Fruit fly (Drosophila melanogaster) whole organism, embryonic: ENCODE data around the gene lilli.
A peak's percentile ranks its signal among the peaks of the same experiment; 100 is the strongest.

ENCODE experiments used
- ATbp ChIP-seq: fragments of 200-800 bp; sonication (Bioruptor generic); optimal IDR thresholded peaks from 2 replicates; lab custom pipeline; 2017; ENCODE audit warnings: missing biosample characterization, mild to moderate bottlenecking, missing genetic modification characterization, missing genetic modification reagents
- Adf1 ChIP-seq: fragments of 200-800 bp; sonication (Bioruptor generic); IDR thresholded peaks from 2 replicates; pipeline ENCODE4 v1.3.6; 2022; ENCODE audit warnings: missing biosample characterization, missing genetic modification characterization
- Atf3 ChIP-seq: fragments of 200-800 bp; sonication (Bioruptor generic); optimal IDR thresholded peaks from 3 replicates; lab custom pipeline; 2016; ENCODE audit warnings: missing biosample characterization, missing genetic modification characterization
- Blimp-1 ChIP-seq: fragments of 200-800 bp; sonication (Bioruptor generic); optimal IDR thresholded peaks from 3 replicates; lab custom pipeline; 2018; ENCODE audit warnings: missing biosample characterization, missing genetic modification characterization, mild to moderate bottlenecking, moderate library complexity, missing genetic modification reagents
- CG10209 ChIP-seq: fragments of 200-800 bp; sonication (Bioruptor generic); optimal IDR thresholded peaks from 3 replicates; lab custom pipeline; 2017; ENCODE audit warnings: missing biosample characterization, mild to moderate bottlenecking, missing genetic modification characterization, missing genetic modification reagents
- CG10979 ChIP-seq: fragments of 200-800 bp; sonication (Bioruptor generic); optimal IDR thresholded peaks from 2 replicates; lab custom pipeline; 2018; ENCODE audit warnings: missing biosample characterization, mild to moderate bottlenecking, missing genetic modification characterization, moderate library complexity
- CG11560 ChIP-seq: fragments of 200-800 bp; sonication (Bioruptor generic); IDR thresholded peaks from 3 replicates; pipeline ENCODE4 v1.3.6; 2022; ENCODE audit warnings: missing biosample characterization, missing genetic modification characterization
- CG13894 ChIP-seq: fragments of 200-800 bp; sonication (Bioruptor generic); optimal IDR thresholded peaks from 3 replicates; lab custom pipeline; 2018; ENCODE audit warnings: missing biosample characterization, mild to moderate bottlenecking, missing genetic modification characterization, moderate library complexity
- CG14860 ChIP-seq: fragments of 200-800 bp; sonication (Bioruptor generic); IDR thresholded peaks from 3 replicates; pipeline ENCODE4 v1.3.6; 2022; ENCODE audit warnings: missing biosample characterization, missing genetic modification characterization; ENCODE audit not compliant: partially characterized antibody
- CG15479 ChIP-seq: fragments of 200-800 bp; sonication (Bioruptor generic); optimal IDR thresholded peaks from 3 replicates; lab custom pipeline; 2019; ENCODE audit warnings: missing biosample characterization, mild to moderate bottlenecking, missing genetic modification characterization, moderate library complexity
- CG1603 ChIP-seq: fragments of 200-800 bp; sonication (Bioruptor generic); optimal IDR thresholded peaks from 2 replicates; lab custom pipeline; 2019; ENCODE audit warnings: missing biosample characterization, mild to moderate bottlenecking, missing genetic modification characterization, moderate library complexity
- CG17829 ChIP-seq: fragments of 200-800 bp; optimal IDR thresholded peaks from 2 replicates; lab custom pipeline; 2019; ENCODE audit warnings: missing biosample characterization, mild to moderate bottlenecking, missing genetic modification characterization, moderate library complexity
- CG17912 ChIP-seq: fragments of 200-800 bp; sonication (Bioruptor generic); optimal IDR thresholded peaks from 2 replicates; lab custom pipeline; 2018; ENCODE audit warnings: missing biosample characterization, mild to moderate bottlenecking, missing genetic modification characterization
- CG18476 ChIP-seq: fragments of 200-800 bp; sonication (Bioruptor generic); optimal IDR thresholded peaks from 2 replicates; lab custom pipeline; 2016; ENCODE audit warnings: missing biosample characterization, mild to moderate bottlenecking, missing genetic modification characterization
- CG2875 ChIP-seq: fragments of 200-800 bp; sonication (Bioruptor generic); optimal IDR thresholded peaks from 2 replicates; lab custom pipeline; 2017; ENCODE audit warnings: missing biosample characterization, mild to moderate bottlenecking, missing genetic modification characterization, missing genetic modification reagents
- CG3163 ChIP-seq: fragments of 200-800 bp; sonication (Bioruptor generic); optimal IDR thresholded peaks from 3 replicates; lab custom pipeline; 2016; ENCODE audit warnings: missing biosample characterization, missing genetic modification characterization
- CG33557 ChIP-seq: fragments of 200-800 bp; sonication (Bioruptor generic); optimal IDR thresholded peaks from 2 replicates; lab custom pipeline; 2019; ENCODE audit warnings: missing biosample characterization, mild to moderate bottlenecking, missing genetic modification characterization, moderate library complexity
- CG4328 ChIP-seq: fragments of 200-800 bp; sonication (Bioruptor generic); optimal IDR thresholded peaks from 3 replicates; lab custom pipeline; 2017; ENCODE audit warnings: missing biosample characterization, missing genetic modification reagents, missing genetic modification characterization
- CG4854 ChIP-seq: fragments of 200-800 bp; sonication (Bioruptor generic); optimal IDR thresholded peaks from 2 replicates; lab custom pipeline; 2016; ENCODE audit warnings: missing biosample characterization, missing genetic modification characterization, inconsistent platforms
- CG7786 ChIP-seq: fragments of 200-800 bp; sonication (Bioruptor generic); optimal IDR thresholded peaks from 2 replicates; lab custom pipeline; 2016; ENCODE audit warnings: missing biosample characterization, missing genetic modification characterization
- CG7928 ChIP-seq: fragments of 200-800 bp; sonication (Bioruptor generic); optimal IDR thresholded peaks from 2 replicates; lab custom pipeline; 2017; ENCODE audit warnings: missing biosample characterization, mild to moderate bottlenecking, missing genetic modification characterization
- D19A ChIP-seq: fragments of 200-800 bp; optimal IDR thresholded peaks from 3 replicates; lab custom pipeline; 2019; ENCODE audit warnings: missing biosample characterization, mild to moderate bottlenecking, missing genetic modification characterization, moderate library complexity
- Dek ChIP-seq: fragments of 200-800 bp; sonication (Bioruptor generic); optimal IDR thresholded peaks from 3 replicates; lab custom pipeline; 2019; ENCODE audit warnings: missing biosample characterization, mild to moderate bottlenecking, missing genetic modification characterization, moderate library complexity
- Gug ChIP-seq: fragments of 200-800 bp; sonication (Bioruptor generic); IDR thresholded peaks from 4 replicates; pipeline ENCODE4 v1.3.6; 2022; ENCODE audit warnings: missing biosample characterization, missing genetic modification characterization
- Kr ChIP-seq: fragments of 200-800 bp; sonication (Bioruptor generic); optimal IDR thresholded peaks from 2 replicates; lab custom pipeline; 2017; ENCODE audit warnings: missing biosample characterization, mild to moderate bottlenecking, missing genetic modification characterization
- MBD-R2 ChIP-seq: fragments of 200-800 bp; sonication (Bioruptor generic); IDR thresholded peaks from 2 replicates; pipeline ENCODE4 v1.3.6; 2022; ENCODE audit warnings: missing biosample characterization, missing genetic modification characterization
- Max ChIP-seq: fragments of 200-800 bp; sonication (Bioruptor generic); optimal IDR thresholded peaks from 2 replicates; lab custom pipeline; 2016; ENCODE audit warnings: missing biosample characterization, mild to moderate bottlenecking, missing genetic modification characterization
- Med ChIP-seq: fragments of 200-800 bp; sonication (Bioruptor generic); peaks from one replicate; lab custom pipeline; 2016; ENCODE audit warnings: missing biosample characterization, missing genetic modification characterization, mild to moderate bottlenecking, inconsistent platforms, moderate library complexity
- NK7.1 ChIP-seq: fragments of 200-800 bp; sonication (Bioruptor generic); optimal IDR thresholded peaks from 3 replicates; lab custom pipeline; 2016; ENCODE audit warnings: missing biosample characterization, missing genetic modification characterization
- Nf-YA ChIP-seq: fragments of 200-800 bp; sonication (Bioruptor generic); IDR thresholded peaks from 2 replicates; pipeline ENCODE4 v1.3.6; 2022; ENCODE audit warnings: missing biosample characterization, missing genetic modification characterization
- Sox100B ChIP-seq: fragments of 200-800 bp; sonication (Bioruptor generic); optimal IDR thresholded peaks from 3 replicates; lab custom pipeline; 2018; ENCODE audit warnings: missing biosample characterization, mild to moderate bottlenecking, missing genetic modification characterization
- Spps ChIP-seq: fragments of 200-800 bp; sonication (Bioruptor generic); optimal IDR thresholded peaks from 2 replicates; lab custom pipeline; 2018; ENCODE audit warnings: missing biosample characterization, mild to moderate bottlenecking, missing genetic modification characterization
- Tbp ChIP-seq: fragments of >200 bp; optimal IDR thresholded peaks from 2 replicates; lab custom pipeline; 2018; ENCODE audit warnings: missing biosample characterization, missing genetic modification characterization
- Xbp1 ChIP-seq: fragments of 200-800 bp; sonication (Bioruptor generic); optimal IDR thresholded peaks from 3 replicates; lab custom pipeline; 2016; ENCODE audit warnings: missing biosample characterization, mild to moderate bottlenecking, missing genetic modification characterization
- YL-1 ChIP-seq: fragments of 200-800 bp; sonication (Bioruptor generic); optimal IDR thresholded peaks from 3 replicates; lab custom pipeline; 2017; ENCODE audit warnings: missing biosample characterization, mild to moderate bottlenecking, missing genetic modification characterization
- br ChIP-seq: fragments of >200 bp; optimal IDR thresholded peaks from 2 replicates; lab custom pipeline; 2017
- chinmo ChIP-seq: fragments of 200-800 bp; sonication (Bioruptor generic); IDR thresholded peaks from 4 replicates; pipeline ENCODE4 v1.3.6; 2022; ENCODE audit warnings: missing biosample characterization, missing genetic modification characterization; ENCODE audit not compliant: partially characterized antibody
- disco-r ChIP-seq: fragments of 200-800 bp; sonication (Bioruptor generic); optimal IDR thresholded peaks from 2 replicates; lab custom pipeline; 2016; ENCODE audit warnings: missing biosample characterization, missing genetic modification characterization
- ftz-f1 ChIP-seq: fragments of 200-800 bp; sonication (Bioruptor generic); optimal IDR thresholded peaks from 2 replicates; lab custom pipeline; 2016; ENCODE audit warnings: missing biosample characterization, missing genetic modification characterization
- gfzf ChIP-seq: fragments of 200-800 bp; sonication (Bioruptor generic); optimal IDR thresholded peaks from 2 replicates; lab custom pipeline; 2016; ENCODE audit warnings: missing biosample characterization, mild to moderate bottlenecking, missing genetic modification characterization, moderate library complexity
- gsb-n ChIP-seq: fragments of 200-800 bp; sonication (Bioruptor generic); optimal IDR thresholded peaks from 3 replicates; lab custom pipeline; 2018; ENCODE audit warnings: missing biosample characterization, mild to moderate bottlenecking, missing genetic modification characterization
- hth ChIP-seq: fragments of >200 bp; optimal IDR thresholded peaks from 2 replicates; lab custom pipeline; 2017; ENCODE audit warnings: inconsistent platforms
- nom ChIP-seq: fragments of 200-800 bp; sonication (Bioruptor generic); optimal IDR thresholded peaks from 2 replicates; lab custom pipeline; 2017; ENCODE audit warnings: missing biosample characterization, missing genetic modification characterization, mild to moderate bottlenecking, moderate library complexity, missing genetic modification reagents
- pan ChIP-seq, 4 experiments: fragments of >200 bp in 3 of 4; fragments of 200-800 bp in 1 of 4; sonication (Bioruptor generic) in 1 of 4; optimal IDR thresholded peaks in 3 of 4; IDR thresholded peaks in 1 of 4; 2 replicates each; pipeline versions ENCODE4 v1.3.6 to Lab custom; 2017 to 2022; ENCODE audit warnings: missing biosample characterization in 2 of 4, missing genetic modification characterization in 2 of 4, mixed read lengths in 1 of 4
- schlank ChIP-seq: fragments of 200-800 bp; sonication (Bioruptor generic); optimal IDR thresholded peaks from 2 replicates; lab custom pipeline; 2018; ENCODE audit warnings: missing biosample characterization, mild to moderate bottlenecking, missing genetic modification characterization
- sim ChIP-seq: fragments of 200-800 bp; sonication (Bioruptor generic); IDR thresholded peaks from 2 replicates; pipeline ENCODE4 v1.3.6; 2022; ENCODE audit warnings: missing biosample characterization, missing genetic modification characterization
- so ChIP-seq: fragments of 200-800 bp; sonication (Bioruptor generic); IDR thresholded peaks from 3 replicates; pipeline ENCODE4 v1.3.6; 2022; ENCODE audit warnings: missing biosample characterization, missing genetic modification characterization
- sr ChIP-seq: fragments of 200-800 bp; sonication (Bioruptor generic); IDR thresholded peaks from 3 replicates; pipeline ENCODE4 v1.3.6; 2022; ENCODE audit warnings: missing biosample characterization, missing genetic modification characterization
- wdn ChIP-seq: fragments of 200-800 bp; sonication (Bioruptor generic); IDR thresholded peaks from 2 replicates; pipeline ENCODE4 v1.3.6; 2022; ENCODE audit warnings: missing biosample characterization, missing genetic modification characterization
- wor ChIP-seq: fragments of 200-800 bp; sonication (Bioruptor generic); IDR thresholded peaks from 2 replicates; pipeline ENCODE4 v1.3.6; 2022; ENCODE audit warnings: missing biosample characterization, missing genetic modification characterization
- zen ChIP-seq: fragments of 200-800 bp; sonication (Bioruptor generic); optimal IDR thresholded peaks from 3 replicates; lab custom pipeline; 2018; ENCODE audit warnings: missing biosample characterization, mild to moderate bottlenecking, missing genetic modification characterization, moderate library complexity

The lilli gene

DNA sequence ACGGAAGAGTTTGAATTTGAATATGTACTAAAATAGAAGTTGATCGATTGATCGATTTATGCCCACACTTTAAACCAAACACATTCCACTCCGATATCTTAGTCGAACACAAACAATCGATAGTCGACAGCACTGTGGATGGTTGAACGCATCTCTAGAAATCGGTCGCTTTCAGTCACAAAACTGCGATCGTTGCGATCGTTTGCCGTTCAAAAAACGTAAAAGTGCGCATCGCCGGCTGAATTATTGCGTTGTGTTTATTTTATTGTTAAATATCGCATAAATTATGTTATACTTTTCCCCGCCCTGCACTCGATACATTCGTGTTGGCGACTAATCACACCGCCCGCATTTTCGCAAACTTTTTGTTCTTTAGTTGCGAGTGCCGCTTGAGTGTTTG, 113.4 kb downstream of the lilli start, which contains the start of gene Ccdc85 (continued):
- TF ChIP-seq Xbp1, result peak; percentile 34
- no peak for TF ChIP-seq CG7786 (GFP tag; lab: Kevin White, UChicago)
- no peak for TF ChIP-seq wdn (GFP tag; lab: Robert Waterston, UW)
- peak; percentile 44 for TF ChIP-seq CG17829 (tag; lab: Kevin White, UChicago)
- no peak for TF ChIP-seq NK7.1 (GFP tag; lab: Kevin White, UChicago)
- TF ChIP-seq zen (tag; lab: Kevin White, UChicago), result no peak
- TF ChIP-seq wor (GFP tag; lab: Robert Waterston, UW), result no peak
- TF ChIP-seq Dek (tag; lab: Kevin White, UChicago), result no peak
- no peak for TF ChIP-seq Sox100B (GFP tag; lab: Kevin White, UChicago)
- TF ChIP-seq CG33557, result peak; percentile 7
- TF ChIP-seq sim, result no peak
- no peak for TF ChIP-seq Kr (GFP tag; lab: Kevin White, UChicago)
- TF ChIP-seq gfzf (GFP tag; lab: Kevin White, UChicago), result peak; percentile 24
- TF ChIP-seq hth (lab: Kevin White, UChicago), result no peak
- no peak for TF ChIP-seq CG17912 (GFP tag; lab: Kevin White, UChicago)
- TF ChIP-seq Nf-YA (GFP tag; lab: Robert Waterston, UW), result 0 out of 2 replicates have a peak, but pooled peaks have one; percentile 7
- peak; percentile 98 for TF ChIP-seq chinmo (GFP tag; lab: Robert Waterston, UW)
- peak; percentile 50; the same call in 1 of the 3 replicates for TF ChIP-seq CG11560 (tag; lab: Robert Waterston, UW)
- no peak for TF ChIP-seq CG4854 (GFP tag; lab: Kevin White, UChicago)
- TF ChIP-seq CG2875 (GFP tag; lab: Kevin White, UChicago), result no peak
- TF ChIP-seq Tbp (GFP tag; lab: Kevin White, UChicago), result no peak
- TF ChIP-seq D19A (tag; lab: Kevin White, UChicago), result no peak
- no peak for TF ChIP-seq Max (GFP tag; lab: Kevin White, UChicago)
- no peak for TF ChIP-seq CG4328 (GFP tag; lab: Kevin White, UChicago)
- no peak for TF ChIP-seq CG7928
- no peak for TF ChIP-seq CG10209
- no peak for TF ChIP-seq Gug (GFP tag; lab: Robert Waterston, UW)
- TF ChIP-seq CG3163 (GFP tag; lab: Kevin White, UChicago), result no peak
- TF ChIP-seq Atf3 (GFP tag; lab: Kevin White, UChicago), result no peak
- TF ChIP-seq CG18476 (GFP tag; lab: Kevin White, UChicago), result no peak
- TF ChIP-seq Med (GFP tag; lab: Kevin White, UChicago), result peak; percentile 93
- TF ChIP-seq CG14860 (GFP tag; lab: Robert Waterston, UW), result peak; percentile 97
- TF ChIP-seq Spps (tag; lab: Kevin White, UChicago), result no peak
- TF ChIP-seq CG1603 (tag; lab: Kevin White, UChicago), result peak; percentile 76
- no peak for TF ChIP-seq br (lab: Kevin White, UChicago)
- TF ChIP-seq ATbp (GFP tag; lab: Kevin White, UChicago), result no peak
- TF ChIP-seq Blimp-1, result peak; percentile 24
- no peak for TF ChIP-seq ftz-f1 (GFP tag; lab: Kevin White, UChicago)
- TF ChIP-seq so (GFP tag; lab: Robert Waterston, UW), result no peak
- TF ChIP-seq CG10979 (tag; lab: Kevin White, UChicago), result peak; percentile 32
- no peak for TF ChIP-seq gsb-n (tag; lab: Kevin White, UChicago)
- TF ChIP-seq CG15479 (GFP tag; lab: Kevin White, UChicago), result no peak
- 0 out of 3 replicates have a peak, but pooled peaks have one; percentile 18 for TF ChIP-seq sr (GFP tag; lab: Robert Waterston, UW)
- TF ChIP-seq schlank (tag; lab: Kevin White, UChicago), result no peak
- TF ChIP-seq Adf1 (GFP tag; lab: Robert Waterston, UW), result no peak
- TF ChIP-seq disco-r (GFP tag; lab: Kevin White, UChicago), result no peak
- peak; percentile 36; the same call in 1 of the 2 replicates for TF ChIP-seq MBD-R2 (GFP tag; lab: Robert Waterston, UW)
- TF ChIP-seq YL-1 (GFP tag; lab: Kevin White, UChicago), result peak; percentile 28
- TF ChIP-seq nom (GFP tag; lab: Kevin White, UChicago), result peak; percentile 8
- no peak for TF ChIP-seq CG13894
- no peak for TF ChIP-seq pan (optimal IDR thresholded peaks at IDR 0.05; lab: Kevin White, UChicago)
- TF ChIP-seq pan (GFP tag; optimal IDR thresholded peaks at IDR 0.05 in 1 of 2, IDR thresholded peaks at IDR 0.05 in 1 of 2), result no peak
